Fruit fly (Drosophila melanogaster) whole organism, adult: Measurements from ENCODE around the gene CG17637.
"Not testable (repeated sequence)": the region's sequence is repeated elsewhere in the genome, so short reads cannot be mapped to it uniquely, and the experiment has no call there.

Source experiments
- CG11617 ChIP-seq: fragments of 200-800 bp; sonication (Bioruptor generic); optimal IDR thresholded peaks from 2 replicates; lab custom pipeline; 2017; ENCODE audit warnings: mild to moderate bottlenecking, missing biosample characterization, missing genetic modification reagents, missing genetic modification characterization
- CG14711 ChIP-seq: fragments of 200-800 bp; sonication (Bioruptor generic); optimal IDR thresholded peaks from 2 replicates; lab custom pipeline; 2018; ENCODE audit warnings: missing biosample characterization, mild to moderate bottlenecking, missing genetic modification characterization, moderate library complexity
- CG1620 ChIP-seq: fragments of 200-800 bp; sonication (Bioruptor generic); optimal IDR thresholded peaks from 2 replicates; lab custom pipeline; 2016; ENCODE audit warnings: missing biosample characterization, missing genetic modification characterization
- CG33017 ChIP-seq: fragments of 200-800 bp; sonication (Bioruptor generic); optimal IDR thresholded peaks from 2 replicates; lab custom pipeline; 2018; ENCODE audit warnings: missing biosample characterization, mild to moderate bottlenecking, missing genetic modification characterization, moderate library complexity
- CG7045 ChIP-seq: fragments of 200-800 bp; sonication (Bioruptor generic); optimal IDR thresholded peaks from 2 replicates; lab custom pipeline; 2017; ENCODE audit warnings: missing biosample characterization, mild to moderate bottlenecking, missing genetic modification characterization
- Crg-1 ChIP-seq: fragments of 200-800 bp; sonication (Bioruptor generic); optimal IDR thresholded peaks from 2 replicates; lab custom pipeline; 2016; ENCODE audit warnings: missing biosample characterization, missing genetic modification characterization
- Hr96 ChIP-seq: fragments of 200-800 bp; sonication (Bioruptor generic); optimal IDR thresholded peaks from 2 replicates; lab custom pipeline; 2016; ENCODE audit warnings: missing biosample characterization, missing genetic modification characterization
- Mnt ChIP-seq: fragments of 200-800 bp; sonication (Bioruptor generic); optimal IDR thresholded peaks from 2 replicates; lab custom pipeline; 2016; ENCODE audit warnings: missing biosample characterization, mild to moderate bottlenecking, missing genetic modification characterization
- bab1 ChIP-seq: fragments of 200-800 bp; sonication (Bioruptor generic); optimal IDR thresholded peaks from 3 replicates; lab custom pipeline; 2019; ENCODE audit warnings: missing biosample characterization, mild to moderate bottlenecking, missing genetic modification characterization, moderate library complexity
- cic ChIP-seq: fragments of 200-800 bp; sonication (Bioruptor generic); optimal IDR thresholded peaks from 2 replicates; lab custom pipeline; 2017; ENCODE audit warnings: missing biosample characterization, mild to moderate bottlenecking, missing genetic modification characterization, moderate library complexity
- cnc ChIP-seq, 2 experiments: fragments of >200 bp; optimal IDR thresholded peaks; 2 replicates each; lab custom pipeline; 2017
- kay ChIP-seq: fragments of 200-800 bp; sonication (Bioruptor generic); peaks from one replicate; lab custom pipeline; 2016; ENCODE audit warnings: missing biosample characterization, missing genetic modification characterization, borderline replicate concordance
- ovo ChIP-seq: fragments of 200-800 bp; sonication (Bioruptor generic); optimal IDR thresholded peaks from 2 replicates; lab custom pipeline; 2016; ENCODE audit warnings: missing biosample characterization, missing genetic modification characterization
- toe ChIP-seq: fragments of 200-800 bp; sonication (Bioruptor generic); optimal IDR thresholded peaks from 2 replicates; lab custom pipeline; 2016; ENCODE audit warnings: missing biosample characterization, missing genetic modification characterization

DNA sequence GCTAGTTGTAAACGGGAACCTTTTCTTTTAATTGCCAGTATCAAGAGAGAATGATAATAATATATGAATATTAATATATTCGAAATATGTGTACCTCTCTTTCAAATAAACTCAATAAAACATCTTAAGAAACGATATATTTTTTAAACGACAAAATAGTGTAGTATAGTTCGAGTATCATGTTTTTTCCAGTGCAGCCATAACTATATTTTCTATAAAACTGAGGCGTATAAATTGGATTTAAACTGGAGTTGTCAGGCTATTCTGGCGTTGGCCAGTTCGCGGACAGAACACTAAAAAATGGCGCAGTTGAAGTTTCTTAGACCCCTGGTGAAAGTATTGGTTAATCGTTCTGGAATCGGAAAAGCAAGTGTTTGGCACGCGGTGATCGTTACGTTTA, at the start of gene CG17637:
- TF ChIP-seq kay (GFP tag; lab: Kevin White, UChicago); toe (GFP tag; lab: Kevin White, UChicago); CG14711 (tag; lab: Kevin White, UChicago); CG33017 (tag; lab: Kevin White, UChicago); cnc (optimal IDR thresholded peaks at IDR 0.05; lab: Kevin White, UChicago); Crg-1 (GFP tag; lab: Kevin White, UChicago); cic (GFP tag; lab: Kevin White, UChicago); bab1 (GFP tag; lab: Kevin White, UChicago); Mnt; Hr96 (GFP tag; lab: Kevin White, UChicago); CG11617 (GFP tag; lab: Kevin White, UChicago); CG7045 (GFP tag; lab: Kevin White, UChicago); CG1620; ovo (GFP tag; lab: Kevin White, UChicago): not testable (repeated sequence)
